Fruit fly (Drosophila melanogaster) whole organism, embryonic: ENCODE results near the gene CG11679.

ENCODE experiments used
- Bgb ChIP-seq: fragments of 200-800 bp; sonication (Bioruptor generic); IDR thresholded peaks from 2 replicates; pipeline ENCODE4 v1.3.6; 2022; ENCODE audit warnings: missing biosample characterization, missing genetic modification characterization; ENCODE audit not compliant: partially characterized antibody
- Bteb2 ChIP-seq: fragments of 200-800 bp; sonication (Bioruptor generic); optimal IDR thresholded peaks from 2 replicates; lab custom pipeline; 2016; ENCODE audit warnings: missing biosample characterization, missing genetic modification characterization
- CG10147 ChIP-seq: fragments of 200-800 bp; sonication (Bioruptor generic); optimal IDR thresholded peaks from 2 replicates; lab custom pipeline; 2019; ENCODE audit warnings: missing biosample characterization, mild to moderate bottlenecking, missing genetic modification characterization, moderate library complexity
- CG10274 ChIP-seq: fragments of 200-800 bp; sonication (Bioruptor generic); optimal IDR thresholded peaks from 3 replicates; lab custom pipeline; 2017; ENCODE audit warnings: missing biosample characterization, mild to moderate bottlenecking, missing genetic modification characterization
- CG10543 ChIP-seq: fragments of 200-800 bp; sonication (Bioruptor generic); optimal IDR thresholded peaks from 3 replicates; lab custom pipeline; 2017; ENCODE audit warnings: missing biosample characterization, mild to moderate bottlenecking, missing genetic modification characterization, moderate library complexity
- CG10959 ChIP-seq: fragments of 200-800 bp; sonication (Bioruptor generic); IDR thresholded peaks from 2 replicates; pipeline ENCODE4 v1.3.6; 2022; ENCODE audit warnings: missing biosample characterization, missing genetic modification characterization
- CG11398 ChIP-seq: fragments of 200-800 bp; sonication (Bioruptor generic); optimal IDR thresholded peaks from 2 replicates; lab custom pipeline; 2016; ENCODE audit warnings: missing biosample characterization, missing genetic modification characterization
- CG13775 ChIP-seq: fragments of 200-800 bp; sonication (Bioruptor generic); optimal IDR thresholded peaks from 3 replicates; lab custom pipeline; 2017; ENCODE audit warnings: missing biosample characterization, mild to moderate bottlenecking, missing genetic modification characterization
- CG17361 ChIP-seq: fragments of 200-800 bp; sonication (Bioruptor generic); IDR thresholded peaks from 3 replicates; pipeline ENCODE4 v1.3.6; 2022; ENCODE audit warnings: missing biosample characterization, missing genetic modification characterization
- CG2712 ChIP-seq: fragments of 200-800 bp; optimal IDR thresholded peaks from 3 replicates; lab custom pipeline; 2019; ENCODE audit warnings: missing biosample characterization, mild to moderate bottlenecking, missing genetic modification characterization, moderate library complexity
- CG34376 ChIP-seq: fragments of 200-800 bp; sonication (Bioruptor generic); optimal IDR thresholded peaks from 2 replicates; lab custom pipeline; 2018; ENCODE audit warnings: missing biosample characterization, mild to moderate bottlenecking, missing genetic modification characterization
- CG3995 ChIP-seq: fragments of 200-800 bp; sonication (Bioruptor generic); optimal IDR thresholded peaks from 3 replicates; lab custom pipeline; 2016; ENCODE audit warnings: missing biosample characterization, missing genetic modification characterization
- CG4282 ChIP-seq: fragments of 200-800 bp; sonication (Bioruptor generic); optimal IDR thresholded peaks from 2 replicates; lab custom pipeline; 2016; ENCODE audit warnings: missing biosample characterization, missing genetic modification characterization
- CG5180 ChIP-seq: fragments of 200-800 bp; sonication (Bioruptor generic); optimal IDR thresholded peaks from 3 replicates; lab custom pipeline; 2017; ENCODE audit warnings: missing biosample characterization, missing genetic modification characterization, mild to moderate bottlenecking, moderate library complexity, missing genetic modification reagents
- CG7357 ChIP-seq: fragments of 200-800 bp; sonication (Bioruptor generic); IDR thresholded peaks from 3 replicates; pipeline ENCODE4 v1.3.6; 2022; ENCODE audit warnings: missing biosample characterization, missing genetic modification characterization
- CG8765 ChIP-seq: fragments of 200-800 bp; sonication (Bioruptor generic); IDR thresholded peaks from 2 replicates; pipeline ENCODE4 v1.3.6; 2022; ENCODE audit warnings: missing biosample characterization, missing genetic modification characterization
- D19B ChIP-seq: fragments of 200-800 bp; sonication (Bioruptor generic); optimal IDR thresholded peaks from 2 replicates; lab custom pipeline; 2017; ENCODE audit warnings: missing biosample characterization, mild to moderate bottlenecking, missing genetic modification characterization
- Dbx ChIP-seq: fragments of 200-800 bp; sonication (Bioruptor generic); IDR thresholded peaks from 3 replicates; pipeline ENCODE4 v1.3.6; 2022; ENCODE audit warnings: missing biosample characterization, missing genetic modification characterization
- Dek ChIP-seq: fragments of 200-800 bp; sonication (Bioruptor generic); optimal IDR thresholded peaks from 3 replicates; lab custom pipeline; 2019; ENCODE audit warnings: missing biosample characterization, mild to moderate bottlenecking, missing genetic modification characterization, moderate library complexity
- Doc3 ChIP-seq: fragments of 200-800 bp; sonication (Bioruptor generic); IDR thresholded peaks from 3 replicates; pipeline ENCODE4 v1.3.6; 2022; ENCODE audit warnings: missing biosample characterization, missing genetic modification characterization; ENCODE audit not compliant: partially characterized antibody
- E2f2 ChIP-seq: fragments of 200-800 bp; sonication (Bioruptor generic); IDR thresholded peaks from 2 replicates; pipeline ENCODE4 v1.3.6; 2022; ENCODE audit warnings: missing biosample characterization, missing genetic modification characterization
- Hey ChIP-seq: fragments of 200-800 bp; sonication (Bioruptor generic); optimal IDR thresholded peaks from 3 replicates; lab custom pipeline; 2018; ENCODE audit warnings: missing biosample characterization, mild to moderate bottlenecking, missing genetic modification characterization
- Hmr ChIP-seq: fragments of 200-800 bp; sonication (Bioruptor generic); optimal IDR thresholded peaks from 3 replicates; lab custom pipeline; 2017; ENCODE audit warnings: mild to moderate bottlenecking, missing biosample characterization, missing genetic modification reagents, missing genetic modification characterization
- Hsf ChIP-seq: fragments of 200-800 bp; sonication (Bioruptor generic); optimal IDR thresholded peaks from 3 replicates; lab custom pipeline; 2016; ENCODE audit warnings: missing biosample characterization, missing genetic modification characterization
- Lim3 ChIP-seq: fragments of 200-800 bp; sonication (Bioruptor generic); IDR thresholded peaks from 2 replicates; pipeline ENCODE4 v1.3.6; 2022; ENCODE audit warnings: missing biosample characterization, missing genetic modification characterization
- Meics ChIP-seq: fragments of 200-800 bp; sonication (Bioruptor generic); optimal IDR thresholded peaks from 2 replicates; lab custom pipeline; 2017; ENCODE audit warnings: missing biosample characterization, mild to moderate bottlenecking, missing genetic modification characterization
- NC2β ChIP-seq: fragments of 200-800 bp; sonication (Bioruptor generic); optimal IDR thresholded peaks from 2 replicates; lab custom pipeline; 2016; ENCODE audit warnings: missing biosample characterization, missing genetic modification characterization
- Ravus ChIP-seq: fragments of 200-800 bp; sonication (Bioruptor generic); IDR thresholded peaks from 2 replicates; pipeline ENCODE4 v1.3.6; 2022; ENCODE audit warnings: missing biosample characterization, missing genetic modification characterization
- Rfx ChIP-seq: fragments of 200-800 bp; sonication (Bioruptor generic); IDR thresholded peaks from 2 replicates; pipeline ENCODE4 v1.3.6; 2022; ENCODE audit warnings: missing biosample characterization, missing genetic modification characterization
- ac ChIP-seq: fragments of 200-800 bp; sonication (Bioruptor generic); optimal IDR thresholded peaks from 3 replicates; lab custom pipeline; 2017; ENCODE audit warnings: missing biosample characterization, mild to moderate bottlenecking, missing genetic modification characterization
- cas ChIP-seq: fragments of 200-800 bp; sonication (Bioruptor generic); IDR thresholded peaks from 2 replicates; pipeline ENCODE4 v1.3.6; 2022; ENCODE audit warnings: missing biosample characterization, missing genetic modification characterization
- cg ChIP-seq: fragments of 200-800 bp; sonication (Bioruptor generic); optimal IDR thresholded peaks from 3 replicates; lab custom pipeline; 2019; ENCODE audit warnings: missing biosample characterization, mild to moderate bottlenecking, missing genetic modification characterization, moderate library complexity
- danr ChIP-seq: fragments of 200-800 bp; sonication (Bioruptor generic); IDR thresholded peaks from 2 replicates; pipeline ENCODE4 v1.3.6; 2022; ENCODE audit warnings: missing biosample characterization, missing genetic modification characterization
- dati ChIP-seq: fragments of 200-800 bp; sonication (Bioruptor generic); IDR thresholded peaks from 2 replicates; pipeline ENCODE4 v1.3.6; 2022; ENCODE audit warnings: missing biosample characterization, missing genetic modification characterization
- dmrt99B ChIP-seq: fragments of 200-800 bp; sonication (Bioruptor generic); optimal IDR thresholded peaks from 2 replicates; lab custom pipeline; 2018; ENCODE audit warnings: missing biosample characterization, mild to moderate bottlenecking, missing genetic modification characterization, moderate library complexity
- dysf ChIP-seq: fragments of 200-800 bp; sonication (Bioruptor generic); IDR thresholded peaks from 3 replicates; pipeline ENCODE4 v1.3.6; 2022; ENCODE audit warnings: missing biosample characterization, missing genetic modification characterization
- gfzf ChIP-seq: fragments of 200-800 bp; sonication (Bioruptor generic); optimal IDR thresholded peaks from 2 replicates; lab custom pipeline; 2016; ENCODE audit warnings: missing biosample characterization, mild to moderate bottlenecking, missing genetic modification characterization, moderate library complexity
- hbn ChIP-seq: fragments of 200-800 bp; sonication (Bioruptor generic); IDR thresholded peaks from 2 replicates; pipeline ENCODE4 v1.3.6; 2022; ENCODE audit warnings: missing biosample characterization, missing genetic modification characterization; ENCODE audit not compliant: partially characterized antibody
- her ChIP-seq: fragments of 200-800 bp; sonication (Bioruptor generic); optimal IDR thresholded peaks from 2 replicates; lab custom pipeline; 2016; ENCODE audit warnings: missing biosample characterization, missing genetic modification characterization
- lab ChIP-seq: fragments of 200-800 bp; sonication (Bioruptor generic); optimal IDR thresholded peaks from 3 replicates; lab custom pipeline; 2017; ENCODE audit warnings: missing biosample characterization, missing genetic modification characterization, mild to moderate bottlenecking, moderate library complexity, missing genetic modification reagents
- nerfin-1 ChIP-seq: fragments of 200-800 bp; sonication (Bioruptor generic); optimal IDR thresholded peaks from 3 replicates; lab custom pipeline; 2019; ENCODE audit warnings: missing biosample characterization, mild to moderate bottlenecking, missing genetic modification characterization, moderate library complexity
- oc ChIP-seq: fragments of 200-800 bp; sonication (Bioruptor generic); optimal IDR thresholded peaks from 2 replicates; lab custom pipeline; 2018; ENCODE audit warnings: missing biosample characterization, mild to moderate bottlenecking, missing genetic modification characterization, moderate library complexity
- pros ChIP-seq: fragments of 200-800 bp; sonication (Bioruptor generic); optimal IDR thresholded peaks from 3 replicates; lab custom pipeline; 2019; ENCODE audit warnings: missing biosample characterization, mild to moderate bottlenecking, missing genetic modification characterization, moderate library complexity
- ranshi ChIP-seq: fragments of 200-800 bp; sonication (Bioruptor generic); IDR thresholded peaks from 2 replicates; pipeline ENCODE4 v1.3.6; 2022; ENCODE audit warnings: missing biosample characterization, missing genetic modification characterization
- repo ChIP-seq: fragments of 200-800 bp; sonication (Bioruptor generic); optimal IDR thresholded peaks from 2 replicates; lab custom pipeline; 2016; ENCODE audit warnings: missing biosample characterization, missing genetic modification characterization
- shn ChIP-seq: fragments of 200-800 bp; sonication (Bioruptor generic); optimal IDR thresholded peaks from 3 replicates; lab custom pipeline; 2016; ENCODE audit warnings: missing biosample characterization, missing genetic modification characterization
- toy ChIP-seq: fragments of 200-800 bp; sonication (Bioruptor generic); IDR thresholded peaks from 2 replicates; pipeline ENCODE4 v1.3.6; 2022; ENCODE audit warnings: missing biosample characterization, missing genetic modification characterization
- trem ChIP-seq: fragments of 200-800 bp; optimal IDR thresholded peaks from 3 replicates; lab custom pipeline; 2019; ENCODE audit warnings: missing biosample characterization, mild to moderate bottlenecking, missing genetic modification characterization, moderate library complexity
- ttk ChIP-seq: fragments of 200-800 bp; sonication (Bioruptor generic); IDR thresholded peaks from 2 replicates; pipeline ENCODE4 v2.1.2; 2022; ENCODE audit warnings: missing biosample characterization, missing genetic modification characterization
- wek ChIP-seq: fragments of 200-800 bp; sonication (Bioruptor generic); optimal IDR thresholded peaks from 3 replicates; lab custom pipeline; 2018; ENCODE audit warnings: missing biosample characterization, mild to moderate bottlenecking, missing genetic modification characterization, moderate library complexity

CG11679 gene

dm6 chrX:15697581-15698208, 41.1 kb downstream of the CG11679 start (continued):
- peak; percentile 97 for TF ChIP-seq CG10543 (GFP tag; lab: Kevin White, UChicago)
- TF ChIP-seq D19B (GFP tag; lab: Kevin White, UChicago) = peak; percentile 84
- peak; percentile 98 for TF ChIP-seq lab (GFP tag; lab: Kevin White, UChicago)
- peak; percentile 84 for TF ChIP-seq danr (GFP tag; lab: Robert Waterston, UW)
- TF ChIP-seq ac (GFP tag; lab: Kevin White, UChicago) = no peak
- TF ChIP-seq Meics (GFP tag; lab: Kevin White, UChicago) = peak; percentile 95
- peak; percentile 91 for TF ChIP-seq CG10959 (GFP tag; lab: Robert Waterston, UW)
- TF ChIP-seq CG10274 (GFP tag; lab: Kevin White, UChicago) = peak; percentile 74
- TF ChIP-seq shn (GFP tag; lab: Kevin White, UChicago) = no peak
- no peak for TF ChIP-seq NC2β (GFP tag; lab: Kevin White, UChicago)
- TF ChIP-seq CG13775 (GFP tag; lab: Kevin White, UChicago) = peak; percentile 90
- TF ChIP-seq ranshi (GFP tag; lab: Robert Waterston, UW) = peak; percentile 94
- TF ChIP-seq CG17361 = peak; percentile 83
- TF ChIP-seq her (GFP tag; lab: Kevin White, UChicago) = no peak
- peak; percentile 25 for TF ChIP-seq Bteb2 (GFP tag; lab: Kevin White, UChicago)
- peak; percentile 81 for TF ChIP-seq Ravus
- TF ChIP-seq ttk (GFP tag; lab: Robert Waterston, UW) = peak; percentile 92
- no peak for TF ChIP-seq hbn (GFP tag; lab: Robert Waterston, UW)
- peak; percentile 19; the same call in 1 of the 2 replicates for TF ChIP-seq Bgb (GFP tag; lab: Robert Waterston, UW)
- TF ChIP-seq cg (GFP tag; lab: Kevin White, UChicago) = no peak
- peak; percentile 70 for TF ChIP-seq oc (tag; lab: Kevin White, UChicago)
- TF ChIP-seq CG8765 (GFP tag; lab: Robert Waterston, UW) = peak; percentile 90
- no peak for TF ChIP-seq Doc3 (GFP tag; lab: Robert Waterston, UW)
- peak; percentile 97 for TF ChIP-seq Hmr (GFP tag; lab: Kevin White, UChicago)
- TF ChIP-seq Dek (tag; lab: Kevin White, UChicago) = peak; percentile 93
- TF ChIP-seq CG3995 (GFP tag; lab: Kevin White, UChicago) = peak; percentile 99
- peak; percentile 51 for TF ChIP-seq Hey
- TF ChIP-seq trem (tag; lab: Kevin White, UChicago) = peak; percentile 80
- peak; percentile 77 for TF ChIP-seq toy (GFP tag; lab: Robert Waterston, UW)
- TF ChIP-seq CG7357 (GFP tag; lab: Robert Waterston, UW) = peak; percentile 85
- TF ChIP-seq E2f2 (GFP tag; lab: Robert Waterston, UW) = peak; percentile 89
- TF ChIP-seq repo (GFP tag; lab: Kevin White, UChicago) = no peak
- no peak for TF ChIP-seq CG4282 (GFP tag; lab: Kevin White, UChicago)
- TF ChIP-seq gfzf = no peak
- peak; percentile 74 for TF ChIP-seq Lim3 (GFP tag; lab: Robert Waterston, UW)
- peak; percentile 97 for TF ChIP-seq Rfx (GFP tag; lab: Robert Waterston, UW)
- peak; percentile 83 for TF ChIP-seq nerfin-1 (tag; lab: Kevin White, UChicago)
- TF ChIP-seq CG11398 (GFP tag; lab: Kevin White, UChicago) = no peak
- peak; percentile 92 for TF ChIP-seq CG10147 (GFP tag; lab: Kevin White, UChicago)
- TF ChIP-seq cas (GFP tag; lab: Robert Waterston, UW) = peak; percentile 92
- TF ChIP-seq dati (GFP tag; lab: Robert Waterston, UW) = peak; percentile 71
- peak; percentile 84 for TF ChIP-seq Hsf (GFP tag; lab: Kevin White, UChicago)
- TF ChIP-seq CG34376 (GFP tag; lab: Kevin White, UChicago) = peak; percentile 91
- peak; percentile 94 for TF ChIP-seq dmrt99B (tag; lab: Kevin White, UChicago)
- peak; percentile 7 for TF ChIP-seq pros (GFP tag; lab: Kevin White, UChicago)
- TF ChIP-seq dysf = peak; percentile 96
- peak; percentile 94 for TF ChIP-seq CG2712 (tag; lab: Kevin White, UChicago)
- peak; percentile 97 for TF ChIP-seq Dbx (GFP tag; lab: Robert Waterston, UW)
- TF ChIP-seq CG5180 (GFP tag; lab: Kevin White, UChicago) = peak; percentile 79
- TF ChIP-seq wek (GFP tag; lab: Kevin White, UChicago) = no peak
